Fruit fly (Drosophila melanogaster) whole organism, embryonic: ENCODE measurements around the gene CG12075.

ENCODE experiments used
- Abd-B ChIP-seq: fragments of 200-800 bp; sonication (Bioruptor generic); optimal IDR thresholded peaks from 2 replicates; lab custom pipeline; 2018; ENCODE audit warnings: missing biosample characterization, mild to moderate bottlenecking, missing genetic modification characterization, moderate library complexity
- Atf-2 ChIP-seq: fragments of 200-800 bp; sonication (Bioruptor generic); optimal IDR thresholded peaks from 2 replicates; lab custom pipeline; 2016; ENCODE audit warnings: missing biosample characterization, missing genetic modification characterization
- C15 ChIP-seq: fragments of 200-800 bp; sonication (Bioruptor generic); IDR thresholded peaks from 3 replicates; pipeline ENCODE4 v1.3.6; 2022; ENCODE audit warnings: missing biosample characterization, missing genetic modification characterization
- CG10431 ChIP-seq: fragments of 200-800 bp; sonication (Bioruptor generic); optimal IDR thresholded peaks from 3 replicates; lab custom pipeline; 2018; ENCODE audit warnings: missing biosample characterization, mild to moderate bottlenecking, missing genetic modification characterization
- CG10979 ChIP-seq: fragments of 200-800 bp; sonication (Bioruptor generic); optimal IDR thresholded peaks from 2 replicates; lab custom pipeline; 2018; ENCODE audit warnings: missing biosample characterization, mild to moderate bottlenecking, missing genetic modification characterization, moderate library complexity
- CG12104 ChIP-seq: fragments of 200-800 bp; sonication (Bioruptor generic); optimal IDR thresholded peaks from 3 replicates; lab custom pipeline; 2016; ENCODE audit warnings: missing biosample characterization, missing genetic modification characterization
- CG13624 ChIP-seq: fragments of 200-800 bp; sonication (Bioruptor generic); optimal IDR thresholded peaks from 2 replicates; lab custom pipeline; 2016; ENCODE audit warnings: missing biosample characterization, missing genetic modification characterization
- CG15269 ChIP-seq: fragments of 200-800 bp; sonication (Bioruptor generic); optimal IDR thresholded peaks from 2 replicates; lab custom pipeline; 2018; ENCODE audit warnings: missing biosample characterization, mild to moderate bottlenecking, missing genetic modification characterization, moderate library complexity
- CG15514 ChIP-seq: fragments of 200-800 bp; sonication (Bioruptor generic); optimal IDR thresholded peaks from 3 replicates; lab custom pipeline; 2017; ENCODE audit warnings: missing biosample characterization, missing genetic modification characterization, mild to moderate bottlenecking, moderate library complexity, missing genetic modification reagents
- CG17361 ChIP-seq: fragments of 200-800 bp; sonication (Bioruptor generic); IDR thresholded peaks from 3 replicates; pipeline ENCODE4 v1.3.6; 2022; ENCODE audit warnings: missing biosample characterization, missing genetic modification characterization
- CG2199 ChIP-seq: fragments of 200-800 bp; sonication (Bioruptor generic); IDR thresholded peaks from 3 replicates; pipeline ENCODE4 v1.3.6; 2022; ENCODE audit warnings: missing biosample characterization, missing genetic modification characterization
- CG30020 ChIP-seq: fragments of 200-800 bp; optimal IDR thresholded peaks from 2 replicates; lab custom pipeline; 2019; ENCODE audit warnings: missing biosample characterization, mild to moderate bottlenecking, missing genetic modification characterization, moderate library complexity
- CG31441 ChIP-seq: fragments of 200-800 bp; sonication (Bioruptor generic); IDR thresholded peaks from 2 replicates; pipeline ENCODE4 v1.3.6; 2022; ENCODE audit warnings: missing biosample characterization, missing genetic modification characterization
- CG3163 ChIP-seq: fragments of 200-800 bp; sonication (Bioruptor generic); optimal IDR thresholded peaks from 3 replicates; lab custom pipeline; 2016; ENCODE audit warnings: missing biosample characterization, missing genetic modification characterization
- CG32772 ChIP-seq: fragments of 200-800 bp; sonication (Bioruptor generic); IDR thresholded peaks from 2 replicates; pipeline ENCODE4 v1.3.6; 2022; ENCODE audit warnings: missing biosample characterization, missing genetic modification characterization
- CG3281 ChIP-seq: fragments of 200-800 bp; sonication (Bioruptor generic); optimal IDR thresholded peaks from 3 replicates; lab custom pipeline; 2017; ENCODE audit warnings: missing biosample characterization, mild to moderate bottlenecking, missing genetic modification characterization
- CG34376 ChIP-seq: fragments of 200-800 bp; sonication (Bioruptor generic); optimal IDR thresholded peaks from 2 replicates; lab custom pipeline; 2018; ENCODE audit warnings: missing biosample characterization, mild to moderate bottlenecking, missing genetic modification characterization
- CG5180 ChIP-seq: fragments of 200-800 bp; sonication (Bioruptor generic); optimal IDR thresholded peaks from 3 replicates; lab custom pipeline; 2017; ENCODE audit warnings: missing biosample characterization, missing genetic modification characterization, mild to moderate bottlenecking, moderate library complexity, missing genetic modification reagents
- CG6272 ChIP-seq: fragments of 200-800 bp; sonication (Bioruptor generic); IDR thresholded peaks from 2 replicates; pipeline ENCODE4 v1.3.6; 2022; ENCODE audit warnings: missing biosample characterization, missing genetic modification characterization
- CG8359 ChIP-seq: fragments of 200-800 bp; sonication (Bioruptor generic); optimal IDR thresholded peaks from 2 replicates; lab custom pipeline; 2017; ENCODE audit warnings: missing biosample characterization, mild to moderate bottlenecking, missing genetic modification characterization, borderline replicate concordance
- CG8388 ChIP-seq: fragments of 200-800 bp; sonication (Bioruptor generic); optimal IDR thresholded peaks from 2 replicates; lab custom pipeline; 2019; ENCODE audit warnings: missing biosample characterization, mild to moderate bottlenecking, missing genetic modification characterization, moderate library complexity
- CG9215 ChIP-seq: fragments of 200-800 bp; sonication (Bioruptor generic); IDR thresholded peaks from 2 replicates; pipeline ENCODE4 v1.3.6; 2022; ENCODE audit warnings: missing biosample characterization, missing genetic modification characterization
- CG9932 ChIP-seq: fragments of 200-800 bp; sonication (Bioruptor generic); IDR thresholded peaks from 2 replicates; pipeline ENCODE4 v1.3.6; 2022; ENCODE audit warnings: missing biosample characterization, missing genetic modification characterization
- CrebB ChIP-seq: fragments of 200-800 bp; sonication (Bioruptor generic); optimal IDR thresholded peaks from 3 replicates; lab custom pipeline; 2018; ENCODE audit warnings: missing biosample characterization, mild to moderate bottlenecking, missing genetic modification characterization
- Elba2 ChIP-seq: fragments of 200-800 bp; sonication (Bioruptor generic); optimal IDR thresholded peaks from 3 replicates; lab custom pipeline; 2016; ENCODE audit warnings: missing biosample characterization, missing genetic modification characterization
- HLH54F ChIP-seq: fragments of 200-800 bp; sonication (Bioruptor generic); optimal IDR thresholded peaks from 3 replicates; lab custom pipeline; 2016; ENCODE audit warnings: missing biosample characterization, missing genetic modification characterization
- NFAT ChIP-seq: fragments of 200-800 bp; sonication (Bioruptor generic); IDR thresholded peaks from 2 replicates; pipeline ENCODE4 v1.3.6; 2022; ENCODE audit warnings: missing biosample characterization, missing genetic modification characterization
- Nf-YB ChIP-seq: fragments of 200-800 bp; sonication (Bioruptor generic); optimal IDR thresholded peaks from 3 replicates; lab custom pipeline; 2019; ENCODE audit warnings: missing biosample characterization, mild to moderate bottlenecking, missing genetic modification characterization, moderate library complexity
- Poxn ChIP-seq: fragments of 200-800 bp; sonication (Bioruptor generic); IDR thresholded peaks from 2 replicates; pipeline ENCODE4 v1.3.6; 2022; ENCODE audit warnings: missing biosample characterization, missing genetic modification characterization
- bsh ChIP-seq, 2 experiments: fragments of 200-800 bp; sonication (Bioruptor generic); optimal IDR thresholded peaks; 2 replicates each; lab custom pipeline; 2017 to 2018; ENCODE audit warnings: mild to moderate bottlenecking in 2 of 2, missing biosample characterization in 2 of 2, missing genetic modification characterization in 2 of 2, moderate library complexity in 1 of 2
- da ChIP-seq: fragments of 200-800 bp; sonication (Bioruptor generic); optimal IDR thresholded peaks from 2 replicates; lab custom pipeline; 2016; ENCODE audit warnings: missing biosample characterization, missing genetic modification characterization
- dimm ChIP-seq: fragments of 200-800 bp; sonication (Bioruptor generic); IDR thresholded peaks from 2 replicates; pipeline ENCODE4 v1.3.6; 2022; ENCODE audit warnings: missing biosample characterization, missing genetic modification characterization
- dmrt11E ChIP-seq: fragments of 200-800 bp; sonication (Bioruptor generic); optimal IDR thresholded peaks from 3 replicates; lab custom pipeline; 2018; ENCODE audit warnings: missing biosample characterization, mild to moderate bottlenecking, missing genetic modification characterization, moderate library complexity
- dmrt99B ChIP-seq: fragments of 200-800 bp; sonication (Bioruptor generic); optimal IDR thresholded peaks from 2 replicates; lab custom pipeline; 2018; ENCODE audit warnings: missing biosample characterization, mild to moderate bottlenecking, missing genetic modification characterization, moderate library complexity
- gfzf ChIP-seq: fragments of 200-800 bp; sonication (Bioruptor generic); optimal IDR thresholded peaks from 2 replicates; lab custom pipeline; 2016; ENCODE audit warnings: missing biosample characterization, mild to moderate bottlenecking, missing genetic modification characterization, moderate library complexity
- grn ChIP-seq: fragments of 200-800 bp; sonication (Bioruptor generic); optimal IDR thresholded peaks from 3 replicates; lab custom pipeline; 2017; ENCODE audit warnings: missing biosample characterization, missing genetic modification characterization
- ham ChIP-seq: fragments of 200-800 bp; sonication (Bioruptor generic); IDR thresholded peaks from 2 replicates; pipeline ENCODE4 v1.3.6; 2022; ENCODE audit warnings: missing biosample characterization, missing genetic modification characterization
- hb ChIP-seq: fragments of 200-800 bp; sonication (Bioruptor generic); IDR thresholded peaks from 3 replicates; pipeline ENCODE4 v1.3.6; 2022; ENCODE audit warnings: missing biosample characterization, missing genetic modification characterization; ENCODE audit not compliant: partially characterized antibody
- kay ChIP-seq: fragments of 200-800 bp; sonication (Bioruptor generic); optimal IDR thresholded peaks from 2 replicates; lab custom pipeline; 2016; ENCODE audit warnings: missing biosample characterization, missing genetic modification characterization
- lbe ChIP-seq: fragments of 200-800 bp; sonication (Bioruptor generic); optimal IDR thresholded peaks from 2 replicates; lab custom pipeline; 2016; ENCODE audit warnings: missing biosample characterization, mild to moderate bottlenecking, missing genetic modification characterization
- lmd ChIP-seq: fragments of 200-800 bp; sonication (Bioruptor generic); IDR thresholded peaks from 2 replicates; pipeline ENCODE4 v1.3.6; 2022; ENCODE audit warnings: missing biosample characterization, missing genetic modification characterization
- mam ChIP-seq: fragments of 200-800 bp; sonication (Bioruptor generic); optimal IDR thresholded peaks from 3 replicates; lab custom pipeline; 2016; ENCODE audit warnings: missing biosample characterization, missing genetic modification characterization
- nau ChIP-seq: fragments of 200-800 bp; sonication (Bioruptor generic); optimal IDR thresholded peaks from 3 replicates; lab custom pipeline; 2017; ENCODE audit warnings: missing biosample characterization, mild to moderate bottlenecking, missing genetic modification characterization, missing genetic modification reagents
- nerfin-1 ChIP-seq: fragments of 200-800 bp; sonication (Bioruptor generic); optimal IDR thresholded peaks from 3 replicates; lab custom pipeline; 2019; ENCODE audit warnings: missing biosample characterization, mild to moderate bottlenecking, missing genetic modification characterization, moderate library complexity
- nerfin-2 ChIP-seq: fragments of 200-800 bp; sonication (Bioruptor generic); IDR thresholded peaks from 2 replicates; pipeline ENCODE4 v1.3.6; 2022; ENCODE audit warnings: missing biosample characterization, missing genetic modification characterization; ENCODE audit not compliant: partially characterized antibody
- pb ChIP-seq: fragments of 200-800 bp; sonication (Bioruptor generic); optimal IDR thresholded peaks from 3 replicates; lab custom pipeline; 2016; ENCODE audit warnings: missing biosample characterization, missing genetic modification characterization
- sc ChIP-seq, 3 experiments: fragments of >200 bp in 2 of 3; fragments of 200-800 bp in 1 of 3; sonication (Bioruptor generic) in 1 of 3; optimal IDR thresholded peaks; 2 replicates in 2 of 3; 3 replicates in 1 of 3; lab custom pipeline; 2017; ENCODE audit warnings: mild to moderate bottlenecking in 1 of 3, missing biosample characterization in 1 of 3, missing genetic modification characterization in 1 of 3, missing genetic modification reagents in 1 of 3
- toy ChIP-seq: fragments of 200-800 bp; sonication (Bioruptor generic); IDR thresholded peaks from 2 replicates; pipeline ENCODE4 v1.3.6; 2022; ENCODE audit warnings: missing biosample characterization, missing genetic modification characterization
- trh ChIP-seq: fragments of 200-800 bp; sonication (Bioruptor generic); optimal IDR thresholded peaks from 2 replicates; lab custom pipeline; 2016; ENCODE audit warnings: missing biosample characterization, missing genetic modification characterization
- unpg ChIP-seq: fragments of 200-800 bp; sonication (Bioruptor generic); optimal IDR thresholded peaks from 3 replicates; lab custom pipeline; 2018; ENCODE audit warnings: missing biosample characterization, mild to moderate bottlenecking, missing genetic modification characterization, moderate library complexity

CG12075 gene

DNA sequence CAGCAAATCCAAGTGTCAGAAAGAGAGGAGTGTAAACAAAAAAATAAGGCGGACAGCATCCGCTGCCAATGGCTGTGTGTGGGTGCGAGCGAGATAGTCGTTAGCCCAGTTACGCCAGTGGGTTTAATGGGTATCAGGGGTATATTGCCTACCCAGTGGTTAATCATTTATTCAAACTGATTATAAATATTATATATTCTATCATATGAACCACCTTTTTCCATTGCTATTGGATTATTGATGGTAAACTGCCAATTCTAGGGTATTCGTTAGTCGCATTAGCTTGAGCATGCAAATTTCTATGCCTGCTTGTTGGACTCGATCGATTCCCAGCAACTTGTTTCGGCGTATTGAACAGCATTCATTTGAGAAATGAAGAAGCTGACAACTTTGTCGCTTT lies 58.0 kb downstream of the CG12075 start (continued):
- TF ChIP-seq CG10979 (tag; lab: Kevin White, UChicago) (peak; percentile 93), CG34376 (GFP tag; lab: Kevin White, UChicago) (peak; percentile 68), Abd-B (GFP tag; lab: Kevin White, UChicago) (peak; percentile 93), CG30020 (peak; percentile 55), CG32772 (peak; percentile 96), da (GFP tag; lab: Kevin White, UChicago) (no peak), CG5180 (GFP tag; lab: Kevin White, UChicago) (peak; percentile 85), nau (GFP tag; lab: Kevin White, UChicago) (peak; percentile 88), bsh (GFP tag; optimal IDR thresholded peaks at IDR 0.05; lab: Kevin White, UChicago) (peak; percentile 84 to 96), CG13624 (GFP tag; lab: Kevin White, UChicago) (peak; percentile 68), CG15514 (peak; percentile 87), CG15269 (tag; lab: Kevin White, UChicago) (peak; percentile 96), NFAT (GFP tag; lab: Robert Waterston, UW) (peak; percentile 97), CG3163 (GFP tag; lab: Kevin White, UChicago) (no peak), lmd (GFP tag; lab: Robert Waterston, UW) (peak; percentile 97), CrebB (tag; lab: Kevin White, UChicago) (peak; percentile 93), hb (GFP tag; lab: Robert Waterston, UW) (no peak), Nf-YB (peak; percentile 74), Atf-2 (GFP tag; lab: Kevin White, UChicago) (peak; percentile 72), Elba2 (GFP tag; lab: Kevin White, UChicago) (peak; percentile 58), CG12104 (GFP tag; lab: Kevin White, UChicago) (peak; percentile 86), CG31441 (GFP tag; lab: Robert Waterston, UW) (peak; percentile 96), nerfin-1 (tag; lab: Kevin White, UChicago) (peak; percentile 90), dimm (GFP tag; lab: Robert Waterston, UW) (peak; percentile 91), CG3281 (GFP tag; lab: Kevin White, UChicago) (peak; percentile 90), ham (GFP tag; lab: Robert Waterston, UW) (peak; percentile 79), CG17361 (GFP tag; lab: Robert Waterston, UW) (peak; percentile 92), gfzf (GFP tag; lab: Kevin White, UChicago) (no peak), kay (peak; percentile 78), CG6272 (peak; percentile 91), HLH54F (GFP tag; lab: Kevin White, UChicago) (peak; percentile 66), CG8388 (GFP tag; lab: Kevin White, UChicago) (peak; percentile 92), trh (GFP tag; lab: Kevin White, UChicago) (peak; percentile 92), lbe (GFP tag; lab: Kevin White, UChicago) (peak; percentile 89), CG9215 (peak; percentile 89), Poxn (GFP tag; lab: Robert Waterston, UW) (peak; percentile 78), CG10431 (peak; percentile 85), dmrt99B (tag; lab: Kevin White, UChicago) (peak; percentile 97), toy (peak; percentile 89), grn (peak; percentile 29), dmrt11E (tag; lab: Kevin White, UChicago) (peak; percentile 84), nerfin-2 (GFP tag; lab: Robert Waterston, UW) (no peak), CG9932 (GFP tag; lab: Robert Waterston, UW) (peak; percentile 96), mam (peak; percentile 78), unpg (GFP tag; lab: Kevin White, UChicago) (peak; percentile 95), CG8359 (GFP tag; lab: Kevin White, UChicago) (peak; percentile 81), C15 (GFP tag; lab: Robert Waterston, UW) (peak; percentile 91), CG2199 (GFP tag; lab: Robert Waterston, UW) (peak; percentile 97), pb (GFP tag; lab: Kevin White, UChicago) (peak; percentile 39), sc (optimal IDR thresholded peaks at IDR 0.05; lab: Kevin White, UChicago) (no peak), sc (GFP tag; optimal IDR thresholded peaks at IDR 0.05; lab: Kevin White, UChicago) (peak; percentile 90)
